Worm (Caenorhabditis elegans) whole organism, midembryonic: ENCODE data around the gene aqp-6.

Source experiments
- cog-1 ChIP-seq: sonication (generic microtip); optimal IDR thresholded peaks from 2 replicates; lab custom pipeline; 2016; ENCODE audit warnings: missing genetic modification characterization, missing compliant biosample characterization
- flt-1 ChIP-seq: fragments of 200-800 bp; sonication (Bioruptor generic); IDR thresholded peaks from 2 replicates; pipeline ENCODE4 v1.3.6; 2022; ENCODE audit warnings: missing genetic modification characterization, missing compliant biosample characterization
- klf-2 ChIP-seq: fragments of 200-800 bp; sonication (Bioruptor generic); conservative IDR thresholded peaks from 2 replicates; pipeline ENCODE4 v1.3.6; 2022; ENCODE audit warnings: missing genetic modification reagents, missing genetic modification characterization, missing compliant biosample characterization
- ref-1 ChIP-seq: fragments of 200-800 bp; sonication (Bioruptor generic); conservative IDR thresholded peaks from 2 replicates; pipeline ENCODE4 v1.3.6; 2022; ENCODE audit warnings: missing genetic modification reagents, missing genetic modification characterization, missing compliant biosample characterization
- tab-1 ChIP-seq: fragments of 200-800 bp; sonication (Bioruptor generic); IDR thresholded peaks from 2 replicates; pipeline ENCODE4 v1.3.6; 2022; ENCODE audit warnings: missing genetic modification characterization, missing compliant biosample characterization
- ztf-23 ChIP-seq: fragments of 200-800 bp; sonication (Bioruptor generic); IDR thresholded peaks from 2 replicates; pipeline ENCODE4 v1.3.6; 2022; ENCODE audit warnings: missing genetic modification reagents, missing genetic modification characterization, missing compliant biosample characterization
- ztf-29 ChIP-seq: fragments of 200-800 bp; sonication (Bioruptor generic); IDR thresholded peaks from 2 replicates; pipeline ENCODE4 v1.3.6; 2022; ENCODE audit warnings: missing genetic modification reagents, missing genetic modification characterization, missing compliant biosample characterization

ce11 chrV:10635722-10636121 is 12.5 kb upstream of the aqp-6 start, which contains the start of gene kvs-2:
- TF ChIP-seq tab-1 (no peak), cog-1 (tag; lab: Kevin White, UChicago) (no peak), klf-2 (no peak), flt-1 (GFP tag; lab: Robert Waterston, UW) (no peak), ref-1 (GFP tag; lab: Robert Waterston, UW) (no peak), ztf-23 (GFP tag; lab: Robert Waterston, UW) (no peak), ztf-29 (GFP tag; lab: Robert Waterston, UW) (no peak)
